Worm (Caenorhabditis elegans) whole organism, young adult: ENCODE measurements around the gene C48A7.16.

Experiments used
- B0336.3 ChIP-seq: fragments of 200-800 bp; sonication (Bioruptor generic); IDR thresholded peaks from 2 replicates; pipeline ENCODE4 v1.3.6; 2022; ENCODE audit warnings: missing genetic modification characterization, missing compliant biosample characterization
- C06A6.2 ChIP-seq: fragments of 200-800 bp; sonication (Bioruptor generic); conservative IDR thresholded peaks from 2 replicates; pipeline ENCODE4 v1.3.6; 2022; ENCODE audit warnings: missing genetic modification characterization, missing compliant biosample characterization
- C17E4.6 ChIP-seq: fragments of 200-800 bp; sonication (Bioruptor generic); IDR thresholded peaks from 2 replicates; pipeline ENCODE4 v1.3.6; 2022; ENCODE audit warnings: missing genetic modification reagents, missing genetic modification characterization, missing compliant biosample characterization
- F39B2.1 ChIP-seq: fragments of 200-800 bp; sonication (Bioruptor generic); IDR thresholded peaks from 2 replicates; pipeline ENCODE4 v1.3.6; 2022; ENCODE audit warnings: missing genetic modification reagents, missing genetic modification characterization, missing compliant biosample characterization
- F49E8.2 ChIP-seq: sonication (generic microtip); optimal IDR thresholded peaks from 3 replicates; lab custom pipeline; 2017; ENCODE audit warnings: missing genetic modification characterization, mild to moderate bottlenecking, missing compliant biosample characterization, antibody characterized with exemption, moderate library complexity; ENCODE audit not compliant: insufficient read depth
- F52B5.7 ChIP-seq: sonication (generic microtip); optimal IDR thresholded peaks from 2 replicates; lab custom pipeline; 2016; ENCODE audit warnings: mild to moderate bottlenecking, missing genetic modification characterization, missing compliant biosample characterization
- F57C9.4 ChIP-seq: sonication (generic microtip); optimal IDR thresholded peaks from 2 replicates; lab custom pipeline; 2017; ENCODE audit warnings: mild to moderate bottlenecking, missing genetic modification characterization, missing compliant biosample characterization
- K12H6.12 ChIP-seq: fragments of 200-800 bp; sonication (Bioruptor generic); optimal IDR thresholded peaks from 2 replicates; lab custom pipeline; 2018; ENCODE audit warnings: mild to moderate bottlenecking, missing genetic modification characterization, missing compliant biosample characterization
- Y56A3A.18 ChIP-seq: fragments of 200-800 bp; sonication (Bioruptor generic); IDR thresholded peaks from 2 replicates; pipeline ENCODE4 v1.3.6; 2022; ENCODE audit warnings: missing genetic modification reagents, missing genetic modification characterization, missing compliant biosample characterization
- ZK185.1 ChIP-seq: sonication (generic microtip); optimal IDR thresholded peaks from 2 replicates; lab custom pipeline; 2016; ENCODE audit warnings: mild to moderate bottlenecking, missing genetic modification characterization, missing compliant biosample characterization; ENCODE audit not compliant: poor library complexity, severe bottlenecking
- atf-7 ChIP-seq: sonication (generic microtip); optimal IDR thresholded peaks from 2 replicates; lab custom pipeline; 2017; ENCODE audit warnings: mild to moderate bottlenecking, missing genetic modification characterization, missing compliant biosample characterization
- attf-3 ChIP-seq: fragments of 200-800 bp; sonication (Bioruptor generic); conservative IDR thresholded peaks from 2 replicates; pipeline ENCODE4 v1.3.6; 2022; ENCODE audit warnings: missing genetic modification reagents, missing genetic modification characterization, missing compliant biosample characterization
- attf-5 ChIP-seq: fragments of 200-800 bp; sonication (Bioruptor generic); optimal IDR thresholded peaks from 2 replicates; lab custom pipeline; 2018; ENCODE audit warnings: mild to moderate bottlenecking, missing genetic modification characterization, missing compliant biosample characterization
- cebp-1 ChIP-seq, 2 experiments: fragments of 200-800 bp in 1 of 2; sonication (Bioruptor generic) in 1 of 2; sonication (generic microtip) in 1 of 2; IDR thresholded peaks in 1 of 2; optimal IDR thresholded peaks in 1 of 2; 2 replicates each; pipeline versions ENCODE4 v1.3.6 to Lab custom; 2017 to 2022; ENCODE audit warnings: missing compliant biosample characterization in 2 of 2, missing genetic modification characterization in 2 of 2, mild to moderate bottlenecking in 1 of 2, missing genetic modification reagents in 1 of 2, moderate library complexity in 1 of 2
- die-1 ChIP-seq: sonication (generic microtip); optimal IDR thresholded peaks from 2 replicates; lab custom pipeline; 2016; ENCODE audit warnings: missing genotype, mild to moderate bottlenecking, missing genetic modification characterization, missing compliant biosample characterization
- dpff-1 ChIP-seq: sonication (generic microtip); optimal IDR thresholded peaks from 2 replicates; lab custom pipeline; 2017; ENCODE audit warnings: mild to moderate bottlenecking, missing genetic modification characterization, missing compliant biosample characterization
- egl-18 ChIP-seq: fragments of 200-800 bp; sonication (Bioruptor generic); IDR thresholded peaks from 2 replicates; pipeline ENCODE4 v1.3.6; 2022; ENCODE audit warnings: missing genetic modification reagents, missing genetic modification characterization, missing compliant biosample characterization
- him-1 ChIP-seq: sonication (generic microtip); optimal IDR thresholded peaks from 2 replicates; lab custom pipeline; 2016; ENCODE audit warnings: missing genotype, missing genetic modification reagents, missing genetic modification characterization, missing compliant biosample characterization
- hlh-26 ChIP-seq: fragments of 200-800 bp; sonication (Bioruptor generic); conservative IDR thresholded peaks from 2 replicates; pipeline ENCODE4 v1.3.6; 2022; ENCODE audit warnings: missing genetic modification reagents, missing genetic modification characterization, missing compliant biosample characterization
- hsf-1 ChIP-seq: fragments of 200-800 bp; sonication (Bioruptor generic); IDR thresholded peaks from 2 replicates; pipeline ENCODE4 v1.3.6; 2022; ENCODE audit warnings: missing genetic modification reagents, missing genetic modification characterization, missing compliant biosample characterization
- lsy-27 ChIP-seq: sonication (generic microtip); optimal IDR thresholded peaks from 2 replicates; lab custom pipeline; 2017; ENCODE audit warnings: missing genetic modification characterization, mild to moderate bottlenecking, missing compliant biosample characterization, antibody characterized with exemption, missing genotype, borderline replicate concordance; ENCODE audit not compliant: insufficient read depth
- madf-3 ChIP-seq: fragments of 200-800 bp; sonication (Bioruptor generic); IDR thresholded peaks from 2 replicates; pipeline ENCODE4 v1.3.6; 2022; ENCODE audit warnings: missing genetic modification reagents, missing genetic modification characterization, missing compliant biosample characterization
- mel-28 ChIP-seq: sonication (generic microtip); optimal IDR thresholded peaks from 2 replicates; lab custom pipeline; 2016; ENCODE audit warnings: borderline replicate concordance, mild to moderate bottlenecking, missing genetic modification characterization, missing compliant biosample characterization
- nfya-1 ChIP-seq: sonication (generic microtip); optimal IDR thresholded peaks from 2 replicates; lab custom pipeline; 2017; ENCODE audit warnings: antibody characterized with exemption, missing compliant biosample characterization, missing genetic modification characterization, borderline replicate concordance; ENCODE audit not compliant: insufficient read depth
- nfyb-1 ChIP-seq: fragments of 200-800 bp; sonication (Bioruptor generic); IDR thresholded peaks from 2 replicates; pipeline ENCODE4 v1.3.6; 2022; ENCODE audit warnings: missing genetic modification reagents, missing genetic modification characterization, missing compliant biosample characterization
- nhr-80 ChIP-seq: sonication (generic microtip); optimal IDR thresholded peaks from 2 replicates; lab custom pipeline; 2016; ENCODE audit warnings: missing genetic modification characterization, missing compliant biosample characterization
- nhr-90 ChIP-seq: sonication (generic microtip); optimal IDR thresholded peaks from 2 replicates; lab custom pipeline; 2016; ENCODE audit warnings: missing genotype, mild to moderate bottlenecking, missing genetic modification characterization, missing compliant biosample characterization
- sea-2 ChIP-seq: fragments of 200-800 bp; sonication (Bioruptor generic); IDR thresholded peaks from 2 replicates; pipeline ENCODE4 v1.3.6; 2022; ENCODE audit warnings: missing genetic modification characterization, missing compliant biosample characterization
- snpc-4 ChIP-seq, 5 experiments: fragments of 150-350 bp in 1 of 5; sonication (generic microtip) in 4 of 5; optimal IDR thresholded peaks; 2 replicates each; lab custom pipeline; 2014 to 2018; ENCODE audit warnings: missing genetic modification characterization in 5 of 5, missing biosample characterization in 3 of 5, antibody characterized with exemption in 2 of 5, mild to moderate bottlenecking in 2 of 5, missing compliant biosample characterization in 2 of 5, missing genotype in 2 of 5, moderate library complexity in 2 of 5, missing genetic modification reagents in 1 of 5
- somi-1 ChIP-seq: fragments of 200-800 bp; sonication (Bioruptor generic); optimal IDR thresholded peaks from 2 replicates; lab custom pipeline; 2018; ENCODE audit warnings: mild to moderate bottlenecking, missing genetic modification characterization, missing compliant biosample characterization
- sptf-2 ChIP-seq: fragments of 200-800 bp; sonication (Bioruptor generic); optimal IDR thresholded peaks from 2 replicates; lab custom pipeline; 2018; ENCODE audit warnings: mild to moderate bottlenecking, missing genetic modification characterization, missing compliant biosample characterization
- tbx-9 ChIP-seq: sonication (generic microtip); optimal IDR thresholded peaks from 2 replicates; lab custom pipeline; 2016; ENCODE audit warnings: borderline replicate concordance, missing genetic modification characterization, inconsistent platforms, missing compliant biosample characterization
- unc-130 ChIP-seq: sonication (generic microtip); optimal IDR thresholded peaks from 2 replicates; lab custom pipeline; 2016; ENCODE audit warnings: missing genetic modification reagents, missing genetic modification characterization, missing compliant biosample characterization
- unc-62 ChIP-seq: fragments of 150-350 bp; optimal IDR thresholded peaks from 2 replicates; lab custom pipeline; 2014; ENCODE audit warnings: missing biosample characterization, missing genetic modification reagents, missing genetic modification characterization
- zfh-2 ChIP-seq: fragments of 200-800 bp; sonication (Bioruptor generic); conservative IDR thresholded peaks from 2 replicates; pipeline ENCODE4 v1.3.6; 2022; ENCODE audit warnings: missing genetic modification reagents, missing genetic modification characterization, missing compliant biosample characterization
- ztf-18 ChIP-seq: sonication (generic microtip); optimal IDR thresholded peaks from 2 replicates; lab custom pipeline; 2016; ENCODE audit warnings: missing genotype, mild to moderate bottlenecking, missing genetic modification characterization, missing compliant biosample characterization
- ztf-22 ChIP-seq: fragments of 200-800 bp; sonication (Bioruptor generic); optimal IDR thresholded peaks from 2 replicates; lab custom pipeline; 2018; ENCODE audit warnings: mild to moderate bottlenecking, missing genetic modification characterization, moderate library complexity, missing compliant biosample characterization

Gene C48A7.16

DNA sequence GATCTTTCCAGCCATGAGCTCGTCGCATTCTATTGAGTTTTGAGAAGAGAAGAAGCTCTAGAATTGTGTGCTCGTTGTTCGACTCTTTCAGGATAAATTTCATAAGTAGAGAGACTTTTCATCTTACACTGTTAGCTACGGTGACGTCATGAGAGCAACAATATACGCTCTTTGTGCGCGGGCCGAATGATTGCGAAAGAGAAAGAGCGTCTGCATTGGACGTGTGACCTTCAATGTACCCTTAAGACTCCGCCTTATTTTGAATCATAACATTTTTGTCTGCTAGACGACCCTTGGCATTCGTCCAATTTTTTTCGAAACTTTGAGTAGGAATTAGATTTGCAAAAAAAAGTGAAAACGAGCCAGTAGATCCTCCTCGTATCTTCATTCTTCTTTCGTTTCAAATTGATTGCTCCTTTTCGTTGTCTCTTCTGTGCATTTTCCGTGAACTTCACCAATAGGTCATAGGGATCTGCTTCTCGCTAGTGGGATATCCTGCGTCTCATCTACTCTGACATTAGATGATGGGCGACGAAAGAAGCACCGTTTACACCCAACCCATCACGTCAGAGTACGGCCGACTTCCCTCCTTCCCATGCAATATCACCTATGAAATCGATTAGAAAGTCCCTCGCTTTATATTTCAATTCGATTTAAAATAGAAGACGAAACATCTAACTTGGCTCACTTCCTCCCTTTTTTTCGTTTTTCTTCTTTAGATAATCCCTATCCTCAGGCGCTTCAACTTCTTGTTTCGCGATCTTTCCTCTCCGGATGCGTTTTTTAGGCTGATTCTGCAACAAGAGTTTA is 13.5 kb upstream of the C48A7.16 start:
- TF ChIP-seq mel-28 (tag; lab: Kevin White, UChicago) = no peak
- TF ChIP-seq nhr-80 (tag; lab: Kevin White, UChicago) = no peak
- TF ChIP-seq ztf-22 (GFP tag; lab: Kevin White, UChicago) = no peak
- TF ChIP-seq unc-130 (GFP tag; lab: Kevin White, UChicago) = no peak
- no peak for TF ChIP-seq F39B2.1
- no peak for TF ChIP-seq hsf-1
- no peak for TF ChIP-seq lsy-27 (tag; lab: Kevin White, UChicago)
- TF ChIP-seq F52B5.7 (tag; lab: Kevin White, UChicago) = no peak
- peak; percentile 38; the same call in 1 of the 2 replicates for TF ChIP-seq zfh-2 (GFP tag; lab: Robert Waterston, UW)
- TF ChIP-seq Y56A3A.18 (GFP tag; lab: Robert Waterston, UW) = no peak
- TF ChIP-seq hlh-26 = no peak
- TF ChIP-seq him-1 = no peak
- TF ChIP-seq nhr-90 = no peak
- TF ChIP-seq dpff-1 (tag; lab: Kevin White, UChicago) = no peak
- peak; percentile 58; the same call in 1 of the 2 replicates for TF ChIP-seq C06A6.2 (GFP tag; lab: Robert Waterston, UW)
- no peak for TF ChIP-seq F49E8.2 (tag; lab: Kevin White, UChicago)
- TF ChIP-seq somi-1 (GFP tag; lab: Kevin White, UChicago) = peak; percentile 18
- no peak for TF ChIP-seq sea-2 (GFP tag; lab: Robert Waterston, UW)
- peak; percentile 61 for TF ChIP-seq atf-7
- TF ChIP-seq nfya-1 (tag; lab: Kevin White, UChicago) = no peak
- peak; percentile 68 for TF ChIP-seq K12H6.12 (tag; lab: Kevin White, UChicago)
- TF ChIP-seq sptf-2 (GFP tag; lab: Kevin White, UChicago) = no peak
- no peak for TF ChIP-seq attf-3 (GFP tag; lab: Robert Waterston, UW)
- TF ChIP-seq snpc-4 (GFP tag; optimal IDR thresholded peaks at IDR 0.05; lab: Kevin White, UChicago) = peak; percentile 26
- no peak for TF ChIP-seq snpc-4 (tag; optimal IDR thresholded peaks at IDR 0.05; lab: Kevin White, UChicago)
- TF ChIP-seq ztf-18 (tag; lab: Kevin White, UChicago) = no peak
- no peak for TF ChIP-seq die-1 (tag; lab: Kevin White, UChicago)
- no peak for TF ChIP-seq B0336.3 (GFP tag; lab: Robert Waterston, UW)
- no peak for TF ChIP-seq F57C9.4
- no peak for TF ChIP-seq madf-3 (GFP tag; lab: Robert Waterston, UW)
- peak; percentile 95 for TF ChIP-seq cebp-1 (GFP tag; IDR thresholded peaks at IDR 0.05; lab: Robert Waterston, UW)
- TF ChIP-seq cebp-1 (tag; optimal IDR thresholded peaks at IDR 0.05; lab: Kevin White, UChicago) = peak; percentile 98
- TF ChIP-seq nfyb-1 (GFP tag; lab: Robert Waterston, UW) = no peak; the same call in 1 of the 2 replicates
- no peak for TF ChIP-seq C17E4.6 (GFP tag; lab: Robert Waterston, UW)
- no peak for TF ChIP-seq tbx-9
- TF ChIP-seq unc-62 (GFP tag; lab: Kevin White, UChicago) = no peak
- no peak for TF ChIP-seq egl-18 (GFP tag; lab: Robert Waterston, UW)

DNA sequence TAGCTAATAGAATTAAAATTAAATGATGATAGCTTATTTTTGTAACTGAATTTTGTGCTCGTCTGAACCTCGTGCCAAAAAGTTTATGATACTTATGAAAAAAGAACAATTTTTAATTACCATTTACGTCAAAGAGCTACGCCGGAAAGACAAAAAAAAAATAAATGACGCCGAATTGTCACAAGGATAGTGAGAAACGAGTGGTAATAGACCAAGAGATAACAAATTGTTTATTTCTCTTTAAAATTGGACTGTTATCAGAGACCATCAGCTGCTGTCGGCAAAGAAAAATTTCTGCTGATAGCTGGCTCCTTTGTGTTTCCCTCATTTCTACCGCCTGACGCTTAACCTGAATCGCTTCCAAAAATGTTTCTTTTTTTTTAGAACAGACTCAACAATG is 11.6 kb upstream of the C48A7.16 start, which contains the start of gene pitr-1:
pitr-1 (plus strand) TSS at position 386 of the 400 bp plus-strand sequence.
- TF ChIP-seq cebp-1 (GFP tag; IDR thresholded peaks at IDR 0.05; lab: Robert Waterston, UW) = no peak
- peak; percentile 15 for TF ChIP-seq cebp-1 (tag; optimal IDR thresholded peaks at IDR 0.05; lab: Kevin White, UChicago)
- TF ChIP-seq dpff-1 (tag; lab: Kevin White, UChicago) = no peak
- peak; percentile 16 for TF ChIP-seq attf-5 (GFP tag; lab: Kevin White, UChicago)
- TF ChIP-seq ztf-18 (tag; lab: Kevin White, UChicago) = no peak
- TF ChIP-seq nhr-80 (tag; lab: Kevin White, UChicago) = peak; percentile 60
- peak; percentile 3 for TF ChIP-seq ZK185.1 (tag; lab: Kevin White, UChicago)
